Worm (Caenorhabditis elegans) whole organism, L4 larva: ENCODE measurements around the gene F40E12.1.
A peak's percentile ranks its signal among the peaks of the same experiment; 100 is the strongest.

ENCODE experiments used
- F10B5.3 ChIP-seq: sonication (generic microtip); optimal IDR thresholded peaks from 2 replicates; lab custom pipeline; 2016; ENCODE audit warnings: mild to moderate bottlenecking, missing genetic modification characterization, missing compliant biosample characterization
- F49E8.2 ChIP-seq: sonication (generic microtip); optimal IDR thresholded peaks from 2 replicates; lab custom pipeline; 2016; ENCODE audit warnings: missing compliant biosample characterization, mild to moderate bottlenecking, missing genetic modification characterization, borderline replicate concordance
- T20F7.1 ChIP-seq: fragments of 200-800 bp; sonication (Bioruptor generic); optimal IDR thresholded peaks from 2 replicates; lab custom pipeline; 2018; ENCODE audit warnings: mild to moderate bottlenecking, missing genetic modification characterization, missing compliant biosample characterization
- T26A8.4 ChIP-seq: fragments of 200-800 bp; sonication (Bioruptor generic); IDR thresholded peaks from 2 replicates; pipeline ENCODE4 v1.3.6; 2022; ENCODE audit warnings: missing genetic modification characterization, missing compliant biosample characterization
- Y75B8A.6 ChIP-seq: fragments of 200-800 bp; sonication (Bioruptor generic); IDR thresholded peaks from 2 replicates; pipeline ENCODE4 v1.3.6; 2022; ENCODE audit warnings: missing genetic modification reagents, missing genetic modification characterization, missing compliant biosample characterization
- ZK337.2 ChIP-seq: fragments of 200-800 bp; sonication (Bioruptor generic); IDR thresholded peaks from 2 replicates; pipeline ENCODE4 v1.3.6; 2022; ENCODE audit warnings: missing genetic modification reagents, missing genetic modification characterization, missing compliant biosample characterization
- aly-2 ChIP-seq: sonication (generic microtip); optimal IDR thresholded peaks from 2 replicates; lab custom pipeline; 2018; ENCODE audit warnings: missing biosample characterization, missing genetic modification characterization
- arid-1 ChIP-seq: fragments of 200-800 bp; sonication (Bioruptor generic); conservative IDR thresholded peaks from 2 replicates; pipeline ENCODE4 v1.3.6; 2022; ENCODE audit warnings: missing genetic modification reagents, missing genetic modification characterization, missing compliant biosample characterization
- ceh-20 ChIP-seq: fragments of 200-800 bp; sonication (Bioruptor generic); IDR thresholded peaks from 2 replicates; pipeline ENCODE4 v1.3.6; 2022; ENCODE audit warnings: missing genetic modification reagents, missing genetic modification characterization, missing compliant biosample characterization
- ceh-32 ChIP-seq: sonication (generic microtip); optimal IDR thresholded peaks from 2 replicates; lab custom pipeline; 2016; ENCODE audit warnings: mild to moderate bottlenecking, missing genetic modification characterization, missing compliant biosample characterization; ENCODE audit not compliant: poor library complexity
- ceh-82 ChIP-seq: sonication (generic microtip); optimal IDR thresholded peaks from 2 replicates; lab custom pipeline; 2017; ENCODE audit warnings: missing biosample characterization, missing genetic modification characterization
- daf-12 ChIP-seq: fragments of 150-350 bp; optimal IDR thresholded peaks from 2 replicates; lab custom pipeline; 2014; ENCODE audit warnings: missing biosample characterization, missing genetic modification reagents, missing genetic modification characterization
- daf-19 ChIP-seq: fragments of 200-800 bp; sonication (Bioruptor generic); conservative IDR thresholded peaks from 2 replicates; pipeline ENCODE4 v1.3.6; 2022; ENCODE audit warnings: missing genetic modification characterization, missing compliant biosample characterization
- dmd-6 ChIP-seq: fragments of 200-800 bp; sonication (Bioruptor generic); IDR thresholded peaks from 2 replicates; pipeline ENCODE4 v1.3.6; 2022; ENCODE audit warnings: missing genetic modification reagents, missing genetic modification characterization, missing compliant biosample characterization
- dmd-9 ChIP-seq: fragments of 200-800 bp; sonication (Bioruptor generic); IDR thresholded peaks from 2 replicates; pipeline ENCODE4 v1.3.6; 2022; ENCODE audit warnings: missing genetic modification reagents, missing genetic modification characterization, missing compliant biosample characterization
- egl-27 ChIP-seq: sonication (generic microtip); optimal IDR thresholded peaks from 3 replicates; lab custom pipeline; 2017; ENCODE audit warnings: missing biosample characterization, missing genetic modification reagents, missing genetic modification characterization
- egl-43 ChIP-seq: fragments of 200-800 bp; sonication (Bioruptor generic); IDR thresholded peaks from 2 replicates; pipeline ENCODE4 v1.3.6; 2022; ENCODE audit warnings: missing genetic modification reagents, missing genetic modification characterization, missing compliant biosample characterization
- fkh-10 ChIP-seq: fragments of 150-350 bp; optimal IDR thresholded peaks from 2 replicates; lab custom pipeline; 2014; ENCODE audit warnings: missing biosample characterization, missing genetic modification reagents, missing genetic modification characterization
- hlh-11 ChIP-seq: fragments of 200-800 bp; sonication (Bioruptor generic); optimal IDR thresholded peaks from 2 replicates; lab custom pipeline; 2018; ENCODE audit warnings: mild to moderate bottlenecking, missing genetic modification characterization, missing compliant biosample characterization
- lin-1 ChIP-seq: fragments of 200-800 bp; sonication (Bioruptor generic); IDR thresholded peaks from 2 replicates; pipeline ENCODE4 v1.3.6; 2022; ENCODE audit warnings: missing genetic modification reagents, missing genetic modification characterization, missing compliant biosample characterization
- lir-3 ChIP-seq: sonication (generic microtip); optimal IDR thresholded peaks from 2 replicates; lab custom pipeline; 2016; ENCODE audit warnings: mild to moderate bottlenecking, missing genetic modification characterization, missing compliant biosample characterization
- madf-5 ChIP-seq, 2 experiments: fragments of 200-800 bp; sonication (Bioruptor generic); IDR thresholded peaks; 2 replicates each; pipeline ENCODE4 v1.3.6; 2022; ENCODE audit warnings: missing compliant biosample characterization in 2 of 2, missing genetic modification characterization in 2 of 2
- mdt-29 ChIP-seq: fragments of 200-800 bp; sonication (Bioruptor generic); IDR thresholded peaks from 2 replicates; pipeline ENCODE4 v1.3.6; 2022; ENCODE audit warnings: missing genetic modification reagents, missing genetic modification characterization, missing compliant biosample characterization
- mes-2 ChIP-seq: sonication (generic microtip); optimal IDR thresholded peaks from 2 replicates; lab custom pipeline; 2016; ENCODE audit warnings: missing genotype, mild to moderate bottlenecking, missing genetic modification characterization, missing compliant biosample characterization; ENCODE audit not compliant: poor library complexity, severe bottlenecking
- nhr-11 ChIP-seq: fragments of 150-350 bp; optimal IDR thresholded peaks from 2 replicates; lab custom pipeline; 2014; ENCODE audit warnings: missing biosample characterization, missing genetic modification characterization
- nhr-111 ChIP-seq: fragments of 200-800 bp; sonication (Bioruptor generic); optimal IDR thresholded peaks from 2 replicates; lab custom pipeline; 2018; ENCODE audit warnings: mild to moderate bottlenecking, missing genetic modification characterization, missing compliant biosample characterization
- nhr-28 ChIP-seq: fragments of 150-350 bp; optimal IDR thresholded peaks from 2 replicates; lab custom pipeline; 2014; ENCODE audit warnings: missing biosample characterization, missing genetic modification characterization
- nhr-42 ChIP-seq: fragments of 200-800 bp; sonication (Bioruptor generic); IDR thresholded peaks from 2 replicates; pipeline ENCODE4 v1.3.6; 2022; ENCODE audit warnings: missing genetic modification characterization, missing compliant biosample characterization
- nhr-48 ChIP-seq: sonication (generic microtip); optimal IDR thresholded peaks from 2 replicates; lab custom pipeline; 2016; ENCODE audit warnings: mild to moderate bottlenecking, missing genetic modification characterization, missing compliant biosample characterization
- pqm-1 ChIP-seq: sonication (generic microtip); optimal IDR thresholded peaks from 2 replicates; lab custom pipeline; 2017; ENCODE audit warnings: missing biosample characterization, missing genetic modification characterization
- rbr-2 ChIP-seq: sonication (generic microtip); optimal IDR thresholded peaks from 2 replicates; lab custom pipeline; 2016; ENCODE audit warnings: missing genotype, missing genetic modification characterization, missing compliant biosample characterization
- set-16 ChIP-seq: fragments of 200-800 bp; sonication (Bioruptor generic); IDR thresholded peaks from 2 replicates; pipeline ENCODE4 v1.3.6; 2022; ENCODE audit warnings: missing genetic modification reagents, missing genetic modification characterization, missing compliant biosample characterization
- spr-3 ChIP-seq: fragments of 200-800 bp; sonication (Bioruptor generic); optimal IDR thresholded peaks from 2 replicates; lab custom pipeline; 2018; ENCODE audit warnings: mild to moderate bottlenecking, missing genetic modification characterization, missing compliant biosample characterization
- tra-1 ChIP-seq: fragments of 200-800 bp; sonication (Bioruptor generic); IDR thresholded peaks from 2 replicates; pipeline ENCODE4 v1.3.6; 2022; ENCODE audit warnings: missing genetic modification reagents, missing genetic modification characterization, missing compliant biosample characterization
- unc-130 ChIP-seq: sonication (generic microtip); optimal IDR thresholded peaks from 2 replicates; lab custom pipeline; 2016; ENCODE audit warnings: missing genetic modification reagents, missing genetic modification characterization, missing compliant biosample characterization
- unc-62 ChIP-seq, 3 experiments: fragments of 150-350 bp in 1 of 3; sonication (generic microtip); optimal IDR thresholded peaks in 2 of 3; peaks in 1 of 3; 1 replicate in 1 of 3; 2 replicates in 2 of 3; lab custom pipeline; 2014 to 2017; ENCODE audit warnings: missing biosample characterization in 3 of 3, missing genetic modification characterization in 3 of 3, missing genetic modification reagents in 3 of 3, missing genotype in 1 of 3
- zfp-3 ChIP-seq: fragments of 200-800 bp; sonication (Bioruptor generic); conservative IDR thresholded peaks from 2 replicates; pipeline ENCODE4 v1.3.6; 2022; ENCODE audit warnings: missing genetic modification reagents, missing genetic modification characterization, missing compliant biosample characterization
- zip-2 ChIP-seq: fragments of 150-350 bp; optimal IDR thresholded peaks from 2 replicates; lab custom pipeline; 2014; ENCODE audit warnings: missing biosample characterization, missing genetic modification characterization

F40E12.1 gene

DNA sequence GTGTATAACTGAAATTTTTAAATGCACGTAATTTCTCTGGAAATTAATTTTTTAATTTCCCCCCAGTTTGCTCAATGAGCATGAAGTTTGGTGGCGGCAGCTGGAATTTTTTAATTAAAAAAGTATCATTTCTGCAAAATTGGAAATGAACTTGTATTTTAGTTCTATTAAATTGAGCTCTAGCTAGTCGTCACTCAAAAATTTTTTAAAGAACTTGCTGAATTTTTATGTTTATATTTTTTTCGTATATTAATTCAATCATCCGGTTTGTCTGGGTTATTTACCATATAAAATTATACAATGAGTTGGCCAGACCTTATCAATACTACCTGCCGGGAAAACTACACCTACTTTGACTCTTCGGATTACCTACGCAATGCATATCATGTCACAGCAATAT lies 35.9 kb upstream of the F40E12.1 start, which contains the start of gene srh-59:
Gene srh-59, plus strand, starts transcription at position 301 of the 400 bp plus-strand sequence.
- TF ChIP-seq F10B5.3 (tag; lab: Kevin White, UChicago) (no peak), unc-62 (GFP tag; optimal IDR thresholded peaks at IDR 0.05 in 1 of 2; lab: Kevin White, UChicago) (peak in 1 of 2 experiments; percentile 9), unc-62 (tag; optimal IDR thresholded peaks at IDR 0.05; lab: Kevin White, UChicago) (no peak), fkh-10 (GFP tag; lab: Kevin White, UChicago) (no peak)
- TF ChIP-seq, all 104 proteins: peak for 1

DNA sequence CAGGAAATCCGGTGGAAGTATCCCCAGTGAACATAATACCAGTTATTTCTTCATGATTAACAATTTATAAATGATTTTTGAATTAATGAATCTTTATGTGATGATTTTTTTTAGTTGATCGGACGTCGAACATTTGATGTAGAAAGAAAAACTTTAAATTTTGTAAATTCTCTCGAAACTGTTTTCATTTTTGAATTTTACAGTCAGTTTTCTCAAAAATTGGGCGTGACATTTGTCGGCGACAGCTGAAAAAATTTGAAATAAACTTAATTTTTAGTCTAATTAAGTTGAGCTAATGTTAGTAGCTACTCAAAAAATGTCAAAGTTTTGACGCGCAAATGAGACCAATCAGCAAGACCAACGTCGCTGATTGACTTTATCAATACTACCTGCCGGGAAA lies 34.2 kb upstream of the F40E12.1 start, which contains the start of gene srh-60:
Gene srh-60, plus strand, starts transcription at position 301 of the 400 bp plus-strand sequence.
- no peak for TF ChIP-seq egl-27 (tag; lab: Kevin White, UChicago)
- TF ChIP-seq daf-12 (tag; lab: Kevin White, UChicago) = no peak
- TF ChIP-seq unc-130 = no peak
- no peak for TF ChIP-seq hlh-11
- no peak for TF ChIP-seq unc-62 (GFP tag; optimal IDR thresholded peaks at IDR 0.05 in 1 of 2; lab: Kevin White, UChicago)
- TF ChIP-seq unc-62 (tag; optimal IDR thresholded peaks at IDR 0.05; lab: Kevin White, UChicago) = no peak
- no peak for TF ChIP-seq zip-2
- TF ChIP-seq madf-5 (GFP tag; IDR thresholded peaks at IDR 0.05; lab: Robert Waterston, UW) = no peak
- TF ChIP-seq arid-1 (GFP tag; lab: Robert Waterston, UW) = no peak

- TF ChIP-seq ceh-20 (GFP tag; lab: Robert Waterston, UW) (no peak), fkh-10 (GFP tag; lab: Kevin White, UChicago) (no peak)
Measured at ce11 chrII:3595339-3595738, 22.3 kb upstream of the F40E12.1 start, which contains the start of gene Y49F6A.12. Gene Y49F6A.12, plus strand, starts transcription at chrII:3595639.

DNA sequence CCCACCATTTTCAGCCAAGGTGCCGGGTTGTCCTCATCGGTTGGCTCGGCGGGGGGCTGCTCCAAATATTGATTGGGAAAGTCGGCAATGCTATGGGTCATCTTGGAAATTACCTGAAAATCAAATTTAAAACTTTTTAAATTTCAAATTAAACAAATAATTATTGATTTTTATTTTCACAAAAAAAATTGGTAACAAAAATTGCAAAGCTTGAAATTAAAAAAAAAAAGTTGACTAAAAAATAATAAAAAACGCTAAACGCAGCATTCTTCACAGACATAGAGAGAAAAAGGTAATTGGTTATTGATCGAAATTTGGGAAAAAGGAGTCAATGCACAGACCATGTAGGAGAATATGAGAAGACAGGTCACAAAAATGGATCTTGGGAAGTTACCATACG lies 18.9 kb upstream of the F40E12.1 start, which contains the start of gene Y49F6A.11:
Gene Y49F6A.11, minus strand, starts transcription at position 101 of the 400 bp plus-strand sequence.
- TF ChIP-seq nhr-42 (GFP tag; lab: Robert Waterston, UW) = no peak
- TF ChIP-seq lin-1 (GFP tag; lab: Robert Waterston, UW) = no peak
- no peak for TF ChIP-seq egl-43 (GFP tag; lab: Robert Waterston, UW)
- no peak for TF ChIP-seq aly-2 (tag; lab: Kevin White, UChicago)
- no peak for TF ChIP-seq hlh-11
- no peak for TF ChIP-seq T26A8.4 (GFP tag; lab: Robert Waterston, UW)
- no peak for TF ChIP-seq ceh-82 (tag; lab: Kevin White, UChicago)
- no peak for TF ChIP-seq nhr-48 (tag; lab: Kevin White, UChicago)
- TF ChIP-seq nhr-11 (tag; lab: Kevin White, UChicago) = no peak
- no peak for TF ChIP-seq zfp-3 (GFP tag; lab: Robert Waterston, UW)
- TF ChIP-seq arid-1 (GFP tag; lab: Robert Waterston, UW) = no peak
- TF ChIP-seq nhr-28 (tag; lab: Kevin White, UChicago) = no peak
- TF ChIP-seq daf-19 (GFP tag; lab: Robert Waterston, UW) = no peak
- no peak for TF ChIP-seq unc-130
- no peak for TF ChIP-seq lir-3 (tag; lab: Kevin White, UChicago)
- TF ChIP-seq spr-3 (GFP tag; lab: Kevin White, UChicago) = no peak
- TF ChIP-seq unc-62 (GFP tag; optimal IDR thresholded peaks at IDR 0.05 in 1 of 2; lab: Kevin White, UChicago) = no peak
- TF ChIP-seq unc-62 (tag; optimal IDR thresholded peaks at IDR 0.05; lab: Kevin White, UChicago) = no peak
- TF ChIP-seq, all 104 proteins: peak for 0

DNA sequence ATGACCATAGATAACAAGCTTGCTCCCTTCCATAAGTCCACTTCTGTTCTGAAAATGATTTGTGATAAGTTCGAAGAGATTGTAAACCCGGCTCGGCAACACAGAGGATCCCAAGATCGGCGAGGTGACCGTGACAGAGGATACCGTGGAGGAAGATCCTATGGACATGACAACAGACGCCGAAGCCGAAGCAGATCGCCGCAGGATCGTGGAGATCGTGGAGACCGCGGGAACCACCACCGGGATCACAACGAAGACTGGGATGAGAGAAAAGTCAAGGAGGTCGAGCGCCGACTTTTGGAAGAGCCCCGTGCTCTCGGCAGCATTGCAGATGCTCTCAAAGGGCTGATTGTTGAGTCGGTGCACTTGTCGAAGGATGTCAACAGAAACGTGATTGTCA lies 13.0 kb upstream of the F40E12.1 start:
- no peak for TF ChIP-seq ceh-32
- TF ChIP-seq nhr-111 (GFP tag; lab: Kevin White, UChicago) = no peak
- TF ChIP-seq set-16 (GFP tag; lab: Robert Waterston, UW) = peak; percentile 76

DNA sequence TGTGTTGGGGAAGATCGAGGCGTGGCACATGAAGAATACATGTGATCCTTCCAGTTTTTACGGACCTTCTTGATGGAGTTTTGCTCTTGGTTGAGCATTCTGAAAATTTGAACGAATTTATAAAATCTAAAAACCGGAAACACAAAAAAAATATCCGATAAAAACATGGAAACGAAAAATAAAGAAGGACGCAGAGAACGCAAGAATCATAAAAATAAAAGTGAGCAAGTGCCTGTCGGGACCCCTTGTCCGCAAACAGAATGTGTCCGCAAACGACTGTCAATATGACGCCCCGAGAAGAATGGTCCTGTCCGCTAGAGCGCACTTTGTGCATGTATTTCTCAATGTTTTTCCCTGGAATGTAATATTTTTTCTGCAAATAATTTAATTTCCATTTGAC lies 7.8 kb upstream of the F40E12.1 start, which contains the start of gene Y49F6A.5:
Gene Y49F6A.5, minus strand, starts transcription at position 101 of the 400 bp plus-strand sequence.
- TF ChIP-seq dmd-9 (GFP tag; lab: Robert Waterston, UW) (no peak), F49E8.2 (tag; lab: Kevin White, UChicago) (no peak), dmd-6 (GFP tag; lab: Robert Waterston, UW) (no peak), ZK337.2 (no peak), Y75B8A.6 (GFP tag; lab: Robert Waterston, UW) (no peak), egl-27 (tag; lab: Kevin White, UChicago) (no peak), tra-1 (GFP tag; lab: Robert Waterston, UW) (no peak), mdt-29 (GFP tag; lab: Robert Waterston, UW) (no peak), T20F7.1 (GFP tag; lab: Kevin White, UChicago) (no peak), lin-1 (GFP tag; lab: Robert Waterston, UW) (no peak), rbr-2 (tag; lab: Kevin White, UChicago) (no peak), nhr-28 (tag; lab: Kevin White, UChicago) (no peak), mes-2 (no peak), pqm-1 (tag; lab: Kevin White, UChicago) (no peak)
